Worm (Caenorhabditis elegans): ENCODE measurements around the gene F36H5.18.

DNA sequence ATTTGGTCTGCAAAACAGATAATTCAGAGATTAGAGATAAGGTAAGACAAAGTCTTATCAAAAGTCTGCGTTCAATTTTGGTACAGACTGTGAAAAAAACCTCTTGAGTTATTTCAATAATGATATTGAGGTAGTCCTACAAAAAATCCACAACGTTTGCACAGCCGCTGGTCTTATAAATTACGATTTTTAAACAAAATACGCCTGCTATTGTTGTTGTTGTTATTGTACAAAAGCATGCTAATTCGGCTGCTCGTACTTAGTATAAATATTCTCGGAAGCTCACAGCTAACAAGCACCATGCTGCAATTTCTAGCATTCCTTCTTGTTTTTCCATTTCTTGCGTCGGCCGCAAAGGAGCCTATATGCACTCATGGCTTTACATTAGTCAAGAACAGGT lies 15.5 kb upstream of the F36H5.18 start, which contains the start of gene clec-19:
- TF ChIP-seq unc-62 (GFP tag; optimal IDR thresholded peaks at IDR 0.05) = no peak
- no peak for TF ChIP-seq unc-39 (tag; optimal IDR thresholded peaks at IDR 0.05)
- TF ChIP-seq elt-3 (tag; optimal IDR thresholded peaks at IDR 0.05) = no peak
- no peak for TF ChIP-seq lin-39 (tag; optimal IDR thresholded peaks at IDR 0.05)
- TF ChIP-seq pha-4 (tag; optimal IDR thresholded peaks at IDR 0.05) = no peak
- no peak for TF ChIP-seq zag-1 (tag; optimal IDR thresholded peaks at IDR 0.05)
- no peak for TF ChIP-seq nhr-237 (tag; optimal IDR thresholded peaks at IDR 0.05)
